Worm (Caenorhabditis elegans): ENCODE results near the gene swsn-4.

- no peak for TF ChIP-seq F37D6.2 (tag; optimal IDR thresholded peaks at IDR 0.05)
- TF ChIP-seq unc-62 (GFP tag; optimal IDR thresholded peaks at IDR 0.05 in 1 of 2): no peak
- TF ChIP-seq unc-62 (tag; optimal IDR thresholded peaks at IDR 0.05): no peak
- TF ChIP-seq unc-130 (GFP tag; optimal IDR thresholded peaks at IDR 0.05): no peak
- TF ChIP-seq lin-39 (tag; optimal IDR thresholded peaks at IDR 0.05): no peak
- no peak for TF ChIP-seq snpc-4 (tag; optimal IDR thresholded peaks at IDR 0.05)
- no peak for TF ChIP-seq zag-1 (tag; optimal IDR thresholded peaks at IDR 0.05)
- TF ChIP-seq ztf-11 (tag; optimal IDR thresholded peaks at IDR 0.05): no peak
- no peak for TF ChIP-seq pqm-1 (tag; optimal IDR thresholded peaks at IDR 0.05)
- no peak for TF ChIP-seq ZK546.5 (tag; optimal IDR thresholded peaks at IDR 0.05)
- no peak for TF ChIP-seq ama-1 (optimal IDR thresholded peaks at IDR 0.05)
- TF ChIP-seq daf-8 (GFP tag; IDR thresholded peaks at IDR 0.05): no peak
- TF ChIP-seq spr-3 (GFP tag; optimal IDR thresholded peaks at IDR 0.05): no peak
- TF ChIP-seq mdl-1 (tag; optimal IDR thresholded peaks at IDR 0.05): no peak
- no peak for TF ChIP-seq nhr-6 (tag; optimal IDR thresholded peaks at IDR 0.05)
Observed at ce11 chrIV:11160707-11161106, 34.9 kb downstream of the swsn-4 start, which contains the start of gene C08F8.15.
